Fruit fly (Drosophila melanogaster) whole organism, wandering third instar larva: ENCODE results near the gene CG42729.

Experiments
- CG32264 ChIP-seq: fragments of 200-800 bp; sonication (Bioruptor generic); optimal IDR thresholded peaks from 2 replicates; lab custom pipeline; 2016; ENCODE audit warnings: missing biosample characterization, missing genetic modification characterization
- Mio ChIP-seq: sonication (Bioruptor generic); optimal IDR thresholded peaks from 2 replicates; lab custom pipeline; 2016; ENCODE audit warnings: missing biosample characterization, missing genetic modification characterization
- ey ChIP-seq: fragments of 200-800 bp; sonication (Bioruptor generic); optimal IDR thresholded peaks from 2 replicates; lab custom pipeline; 2016; ENCODE audit warnings: missing biosample characterization, missing genetic modification characterization
- usp ChIP-seq: fragments of >200 bp; optimal IDR thresholded peaks from 2 replicates; lab custom pipeline; 2017; ENCODE audit warnings: missing biosample characterization, missing genetic modification characterization

dm6 chr3L:15508750-15509149, 18.6 kb downstream of the CG42729 start, which contains the start of gene Z600:
- TF ChIP-seq usp (GFP tag; lab: Kevin White, UChicago) (no peak), CG32264 (GFP tag; lab: Kevin White, UChicago) (no peak), ey (no peak), Mio (no peak)
